Fruit fly (Drosophila melanogaster) whole organism, adult: ENCODE measurements around the gene mRpS24.

Experiments used
- CG11617 ChIP-seq: fragments of 200-800 bp; sonication (Bioruptor generic); optimal IDR thresholded peaks from 2 replicates; lab custom pipeline; 2017; ENCODE audit warnings: mild to moderate bottlenecking, missing biosample characterization, missing genetic modification reagents, missing genetic modification characterization
- CG12768 ChIP-seq: fragments of 200-800 bp; sonication (Bioruptor generic); optimal IDR thresholded peaks from 2 replicates; lab custom pipeline; 2017; ENCODE audit warnings: missing biosample characterization, missing genetic modification characterization, mild to moderate bottlenecking, moderate library complexity, missing genetic modification reagents
- CG14711 ChIP-seq: fragments of 200-800 bp; sonication (Bioruptor generic); optimal IDR thresholded peaks from 2 replicates; lab custom pipeline; 2018; ENCODE audit warnings: missing biosample characterization, mild to moderate bottlenecking, missing genetic modification characterization, moderate library complexity
- CG1620 ChIP-seq: fragments of 200-800 bp; sonication (Bioruptor generic); optimal IDR thresholded peaks from 2 replicates; lab custom pipeline; 2016; ENCODE audit warnings: missing biosample characterization, missing genetic modification characterization
- CG33017 ChIP-seq: fragments of 200-800 bp; sonication (Bioruptor generic); optimal IDR thresholded peaks from 2 replicates; lab custom pipeline; 2018; ENCODE audit warnings: missing biosample characterization, mild to moderate bottlenecking, missing genetic modification characterization, moderate library complexity
- CG5204 ChIP-seq: fragments of 200-800 bp; sonication (Bioruptor generic); optimal IDR thresholded peaks from 2 replicates; lab custom pipeline; 2016; ENCODE audit warnings: missing biosample characterization, missing genetic modification characterization
- CG7045 ChIP-seq: fragments of 200-800 bp; sonication (Bioruptor generic); optimal IDR thresholded peaks from 2 replicates; lab custom pipeline; 2017; ENCODE audit warnings: missing biosample characterization, mild to moderate bottlenecking, missing genetic modification characterization
- CG7101 ChIP-seq: fragments of 200-800 bp; sonication (Bioruptor generic); optimal IDR thresholded peaks from 2 replicates; lab custom pipeline; 2018; ENCODE audit warnings: missing biosample characterization, mild to moderate bottlenecking, missing genetic modification characterization, moderate library complexity
- Clk ChIP-seq: fragments of 200-800 bp; sonication (Bioruptor generic); optimal IDR thresholded peaks from 2 replicates; lab custom pipeline; 2017; ENCODE audit warnings: missing biosample characterization, missing genetic modification characterization
- Crg-1 ChIP-seq: fragments of 200-800 bp; sonication (Bioruptor generic); optimal IDR thresholded peaks from 2 replicates; lab custom pipeline; 2016; ENCODE audit warnings: missing biosample characterization, missing genetic modification characterization
- Hr96 ChIP-seq: fragments of 200-800 bp; sonication (Bioruptor generic); optimal IDR thresholded peaks from 2 replicates; lab custom pipeline; 2016; ENCODE audit warnings: missing biosample characterization, missing genetic modification characterization
- Mnt ChIP-seq: fragments of 200-800 bp; sonication (Bioruptor generic); optimal IDR thresholded peaks from 2 replicates; lab custom pipeline; 2016; ENCODE audit warnings: missing biosample characterization, mild to moderate bottlenecking, missing genetic modification characterization
- bab1 ChIP-seq: fragments of 200-800 bp; sonication (Bioruptor generic); optimal IDR thresholded peaks from 3 replicates; lab custom pipeline; 2019; ENCODE audit warnings: missing biosample characterization, mild to moderate bottlenecking, missing genetic modification characterization, moderate library complexity
- cic ChIP-seq: fragments of 200-800 bp; sonication (Bioruptor generic); optimal IDR thresholded peaks from 2 replicates; lab custom pipeline; 2017; ENCODE audit warnings: missing biosample characterization, mild to moderate bottlenecking, missing genetic modification characterization, moderate library complexity
- cnc ChIP-seq, 2 experiments: fragments of >200 bp; optimal IDR thresholded peaks; 2 replicates each; lab custom pipeline; 2017
- kay ChIP-seq: fragments of 200-800 bp; sonication (Bioruptor generic); peaks from one replicate; lab custom pipeline; 2016; ENCODE audit warnings: missing biosample characterization, missing genetic modification characterization, borderline replicate concordance
- ovo ChIP-seq: fragments of 200-800 bp; sonication (Bioruptor generic); optimal IDR thresholded peaks from 2 replicates; lab custom pipeline; 2016; ENCODE audit warnings: missing biosample characterization, missing genetic modification characterization
- pad ChIP-seq: fragments of 200-800 bp; sonication (Bioruptor generic); optimal IDR thresholded peaks from 3 replicates; lab custom pipeline; 2017; ENCODE audit warnings: missing biosample characterization, missing genetic modification characterization, mild to moderate bottlenecking, moderate library complexity, missing genetic modification reagents
- tj ChIP-seq: fragments of 200-800 bp; sonication (Bioruptor generic); optimal IDR thresholded peaks from 3 replicates; lab custom pipeline; 2017; ENCODE audit warnings: missing biosample characterization, mild to moderate bottlenecking, missing genetic modification characterization, moderate library complexity
- toe ChIP-seq: fragments of 200-800 bp; sonication (Bioruptor generic); optimal IDR thresholded peaks from 2 replicates; lab custom pipeline; 2016; ENCODE audit warnings: missing biosample characterization, missing genetic modification characterization

Gene mRpS24

dm6 chr3R:24144542-24144941 is 18.8 kb downstream of the mRpS24 start:
- no peak for TF ChIP-seq tj (GFP tag; lab: Kevin White, UChicago)

- TF ChIP-seq CG14711 (tag; lab: Kevin White, UChicago): no peak
- TF ChIP-seq CG7045: no peak
- TF ChIP-seq CG7101 (tag; lab: Kevin White, UChicago): no peak
- TF ChIP-seq tj (GFP tag; lab: Kevin White, UChicago): no peak
- no peak for TF ChIP-seq CG11617 (GFP tag; lab: Kevin White, UChicago)
- TF ChIP-seq toe (GFP tag; lab: Kevin White, UChicago): no peak
- TF ChIP-seq cnc (optimal IDR thresholded peaks at IDR 0.05; lab: Kevin White, UChicago): no peak
- TF ChIP-seq CG5204 (GFP tag; lab: Kevin White, UChicago): no peak
- no peak for TF ChIP-seq CG1620 (GFP tag; lab: Kevin White, UChicago)
- no peak for TF ChIP-seq CG33017 (tag; lab: Kevin White, UChicago)
- TF ChIP-seq cic: no peak
- no peak for TF ChIP-seq Hr96
- no peak for TF ChIP-seq Crg-1
- no peak for TF ChIP-seq kay (GFP tag; lab: Kevin White, UChicago)
- no peak for TF ChIP-seq ovo (GFP tag; lab: Kevin White, UChicago)
- TF ChIP-seq bab1 (GFP tag; lab: Kevin White, UChicago): no peak
- no peak for TF ChIP-seq CG12768 (GFP tag; lab: Kevin White, UChicago)
- TF ChIP-seq Mnt (GFP tag; lab: Kevin White, UChicago): no peak
- no peak for TF ChIP-seq pad (GFP tag; lab: Kevin White, UChicago)
Measured at dm6 chr3R:24143779-24144178, 19.6 kb downstream of the mRpS24 start.

- no peak for TF ChIP-seq pad (GFP tag; lab: Kevin White, UChicago)
- no peak for TF ChIP-seq cic
- no peak for TF ChIP-seq toe (GFP tag; lab: Kevin White, UChicago)
- no peak for TF ChIP-seq ovo (GFP tag; lab: Kevin White, UChicago)
- TF ChIP-seq CG33017 (tag; lab: Kevin White, UChicago): no peak
- TF ChIP-seq CG14711 (tag; lab: Kevin White, UChicago): no peak
- TF ChIP-seq Hr96: no peak
- no peak for TF ChIP-seq CG5204 (GFP tag; lab: Kevin White, UChicago)
- TF ChIP-seq Mnt (GFP tag; lab: Kevin White, UChicago): no peak
Measured at dm6 chr3R:24143372-24143771, 20.0 kb downstream of the mRpS24 start.

- TF ChIP-seq cnc (optimal IDR thresholded peaks at IDR 0.05; lab: Kevin White, UChicago) (no peak), CG5204 (GFP tag; lab: Kevin White, UChicago) (no peak), Clk (GFP tag; lab: Kevin White, UChicago) (no peak), CG14711 (tag; lab: Kevin White, UChicago) (no peak), CG1620 (GFP tag; lab: Kevin White, UChicago) (no peak), CG12768 (GFP tag; lab: Kevin White, UChicago) (no peak), Crg-1 (no peak), ovo (GFP tag; lab: Kevin White, UChicago) (no peak), Mnt (GFP tag; lab: Kevin White, UChicago) (no peak), bab1 (GFP tag; lab: Kevin White, UChicago) (no peak), toe (GFP tag; lab: Kevin White, UChicago) (no peak), CG11617 (GFP tag; lab: Kevin White, UChicago) (no peak), tj (GFP tag; lab: Kevin White, UChicago) (no peak), CG7101 (tag; lab: Kevin White, UChicago) (no peak), cic (no peak), Hr96 (no peak), kay (GFP tag; lab: Kevin White, UChicago) (no peak), CG33017 (tag; lab: Kevin White, UChicago) (no peak)
Measured at dm6 chr3R:24142971-24143370, 20.4 kb downstream of the mRpS24 start.

- peak; percentile 92 for TF ChIP-seq CG11617 (GFP tag; lab: Kevin White, UChicago)
- peak; percentile 18 for TF ChIP-seq kay (GFP tag; lab: Kevin White, UChicago)
- TF ChIP-seq tj (GFP tag; lab: Kevin White, UChicago): peak; percentile 88
- TF ChIP-seq Crg-1: peak; percentile 67
- TF ChIP-seq CG7101 (tag; lab: Kevin White, UChicago): peak; percentile 93
- TF ChIP-seq ovo (GFP tag; lab: Kevin White, UChicago): peak; percentile 23
- peak; percentile 88 for TF ChIP-seq CG14711 (tag; lab: Kevin White, UChicago)
- TF ChIP-seq CG12768 (GFP tag; lab: Kevin White, UChicago): peak; percentile 86
- peak; percentile 56 for TF ChIP-seq Mnt (GFP tag; lab: Kevin White, UChicago)
- peak; percentile 45 for TF ChIP-seq CG1620 (GFP tag; lab: Kevin White, UChicago)
- TF ChIP-seq CG33017 (tag; lab: Kevin White, UChicago): peak; percentile 92
- TF ChIP-seq CG7045: peak; percentile 67
- no peak for TF ChIP-seq cnc (optimal IDR thresholded peaks at IDR 0.05; lab: Kevin White, UChicago)
- TF ChIP-seq cic: peak; percentile 43
- peak; percentile 85 for TF ChIP-seq pad (GFP tag; lab: Kevin White, UChicago)
- peak; percentile 97 for TF ChIP-seq bab1 (GFP tag; lab: Kevin White, UChicago)
- peak; percentile 45 for TF ChIP-seq Hr96
- TF ChIP-seq toe (GFP tag; lab: Kevin White, UChicago): peak; percentile 24
- TF ChIP-seq CG5204 (GFP tag; lab: Kevin White, UChicago): no peak
- TF ChIP-seq Clk (GFP tag; lab: Kevin White, UChicago): peak; percentile 51
Measured at dm6 chr3R:24141013-24141592, 22.2 kb downstream of the mRpS24 start, which contains the start of gene Kal1. TSS of gene Kal1 (plus strand) at chr3R:24141395.

dm6 chr3R:24139646-24140130 is 23.7 kb downstream of the mRpS24 start:
- TF ChIP-seq CG14711 (tag; lab: Kevin White, UChicago): no peak
- TF ChIP-seq Clk (GFP tag; lab: Kevin White, UChicago): no peak
- no peak for TF ChIP-seq kay (GFP tag; lab: Kevin White, UChicago)
- TF ChIP-seq CG33017 (tag; lab: Kevin White, UChicago): no peak
- no peak for TF ChIP-seq Hr96
- TF ChIP-seq cnc (optimal IDR thresholded peaks at IDR 0.05; lab: Kevin White, UChicago): no peak
- TF ChIP-seq CG5204 (GFP tag; lab: Kevin White, UChicago): no peak
- no peak for TF ChIP-seq tj (GFP tag; lab: Kevin White, UChicago)
- no peak for TF ChIP-seq CG11617 (GFP tag; lab: Kevin White, UChicago)
- no peak for TF ChIP-seq pad (GFP tag; lab: Kevin White, UChicago)
- no peak for TF ChIP-seq Mnt (GFP tag; lab: Kevin White, UChicago)
- no peak for TF ChIP-seq ovo (GFP tag; lab: Kevin White, UChicago)
- no peak for TF ChIP-seq bab1 (GFP tag; lab: Kevin White, UChicago)
- no peak for TF ChIP-seq cic
- TF ChIP-seq CG7101 (tag; lab: Kevin White, UChicago): no peak
- no peak for TF ChIP-seq CG7045
- no peak for TF ChIP-seq Crg-1
